Fruit fly (Drosophila melanogaster): Measurements from ENCODE around the gene CG4053.

The CG4053 gene

dm6 chr3R:17117607-17118327, 14.2 kb downstream of the CG4053 start (continued):
- TF ChIP-seq Max (GFP tag; optimal IDR thresholded peaks at IDR 0.05) (no peak), exex (tag; optimal IDR thresholded peaks at IDR 0.05) (no peak), CG9932 (GFP tag; IDR thresholded peaks at IDR 0.05) (no peak), CG14710 (tag; optimal IDR thresholded peaks at IDR 0.05) (peak; percentile 22), CG12391 (tag; optimal IDR thresholded peaks at IDR 0.05) (peak; percentile 29), Antp (GFP tag; optimal IDR thresholded peaks at IDR 0.05) (no peak), lilli (GFP tag; optimal IDR thresholded peaks at IDR 0.05) (no peak), ato (GFP tag; IDR thresholded peaks at IDR 0.05; ENCODE audit: partially characterized antibody) (no peak), pan (optimal IDR thresholded peaks at IDR 0.05) (no peak), pan (GFP tag; optimal IDR thresholded peaks at IDR 0.05 in 1 of 2, IDR thresholded peaks at IDR 0.05 in 1 of 2) (no peak), CG7928 (GFP tag; optimal IDR thresholded peaks at IDR 0.05) (no peak), CG7271 (tag; optimal IDR thresholded peaks at IDR 0.05) (no peak), sob (GFP tag; IDR thresholded peaks at IDR 0.05) (no peak), lab (GFP tag; optimal IDR thresholded peaks at IDR 0.05) (no peak), CG17361 (GFP tag; IDR thresholded peaks at IDR 0.05) (peak; percentile 69; the same call in 2 of the 3 replicates), CG7786 (GFP tag; optimal IDR thresholded peaks at IDR 0.05) (no peak), HmgZ (tag; optimal IDR thresholded peaks at IDR 0.05) (no peak), nmo (GFP tag; optimal IDR thresholded peaks at IDR 0.05) (peak; percentile 64), sc (optimal IDR thresholded peaks at IDR 0.05) (no peak), sc (GFP tag; optimal IDR thresholded peaks at IDR 0.05) (peak; percentile 23), CG2678 (tag; optimal IDR thresholded peaks at IDR 0.05) (peak; percentile 42), CG3065 (GFP tag; optimal IDR thresholded peaks at IDR 0.05) (no peak), twi (tag; optimal IDR thresholded peaks at IDR 0.05) (no peak), jigr1 (GFP tag; IDR thresholded peaks at IDR 0.05) (no peak), CG7357 (GFP tag; IDR thresholded peaks at IDR 0.05) (no peak), danr (GFP tag; IDR thresholded peaks at IDR 0.05) (no peak), CG4328 (GFP tag; optimal IDR thresholded peaks at IDR 0.05) (no peak), bowl (GFP tag; IDR thresholded peaks at IDR 0.05) (no peak), psq (GFP tag; optimal IDR thresholded peaks at IDR 0.05) (peak; percentile 80), CG4404 (GFP tag; IDR thresholded peaks at IDR 0.05) (no peak), CG9609 (GFP tag; optimal IDR thresholded peaks at IDR 0.05) (no peak), HHEX (GFP tag; optimal IDR thresholded peaks at IDR 0.05) (no peak), fd64A (GFP tag; optimal IDR thresholded peaks at IDR 0.05) (no peak), mirr (GFP tag; optimal IDR thresholded peaks at IDR 0.05) (no peak), odd (GFP tag; optimal IDR thresholded peaks at IDR 0.05) (no peak), usp (GFP tag; optimal IDR thresholded peaks at IDR 0.05) (no peak), zen2 (GFP tag; IDR thresholded peaks at IDR 0.05; ENCODE audit: partially characterized antibody) (no peak), NfI (GFP tag; optimal IDR thresholded peaks at IDR 0.05) (no peak), tup (GFP tag; optimal IDR thresholded peaks at IDR 0.05) (no peak), Vsx1 (GFP tag; optimal IDR thresholded peaks at IDR 0.05) (no peak), CG15011 (GFP tag; optimal IDR thresholded peaks at IDR 0.05) (no peak), Dip3 (GFP tag; optimal IDR thresholded peaks at IDR 0.05) (no peak), tap (tag; optimal IDR thresholded peaks at IDR 0.05) (no peak), CG3995 (GFP tag; optimal IDR thresholded peaks at IDR 0.05) (no peak), CG34224 (GFP tag; IDR thresholded peaks at IDR 0.05; ENCODE audit: partially characterized antibody) (no peak), Drgx (GFP tag; IDR thresholded peaks at IDR 0.05) (no peak), pros (GFP tag; optimal IDR thresholded peaks at IDR 0.05) (no peak), crol (GFP tag; IDR thresholded peaks at IDR 0.05) (peak; percentile 85), CG9727 (GFP tag; optimal IDR thresholded peaks at IDR 0.05) (no peak), CG32532 (GFP tag; IDR thresholded peaks at IDR 0.05) (no peak), Hand (GFP tag; optimal IDR thresholded peaks at IDR 0.05) (no peak)

All from whole organism, embryonic.